Worm (Caenorhabditis elegans) whole organism, L4 larva: ENCODE results near the gene ZK550.6.
"Not testable (repeated sequence)": the region's sequence is repeated elsewhere in the genome, so short reads cannot be mapped to it uniquely, and the experiment has no call there.

Experiments used
- F44E2.7 ChIP-seq: fragments of 200-800 bp; sonication (Bioruptor generic); IDR thresholded peaks from 2 replicates; pipeline ENCODE4 v2.1.2; 2022; ENCODE audit warnings: missing genetic modification characterization, missing compliant biosample characterization
- ZK546.5 ChIP-seq, 2 experiments: sonication (generic microtip); optimal IDR thresholded peaks; 2 replicates each; lab custom pipeline; 2017; ENCODE audit warnings: missing biosample characterization in 2 of 2, missing genetic modification characterization in 2 of 2
- ama-1 ChIP-seq: fragments of 150-350 bp; optimal IDR thresholded peaks from 2 replicates; lab custom pipeline; 2014; ENCODE audit warnings: inconsistent platforms, mixed read lengths
- ceh-28 ChIP-seq: fragments of 150-350 bp; optimal IDR thresholded peaks from 2 replicates; lab custom pipeline; 2014; ENCODE audit warnings: missing biosample characterization, missing genetic modification reagents, missing genetic modification characterization
- daf-19 ChIP-seq: fragments of 200-800 bp; sonication (Bioruptor generic); conservative IDR thresholded peaks from 2 replicates; pipeline ENCODE4 v1.3.6; 2022; ENCODE audit warnings: missing genetic modification characterization, missing compliant biosample characterization
- dmd-9 ChIP-seq: fragments of 200-800 bp; sonication (Bioruptor generic); IDR thresholded peaks from 2 replicates; pipeline ENCODE4 v1.3.6; 2022; ENCODE audit warnings: missing genetic modification reagents, missing genetic modification characterization, missing compliant biosample characterization
- lir-3 ChIP-seq: sonication (generic microtip); optimal IDR thresholded peaks from 2 replicates; lab custom pipeline; 2016; ENCODE audit warnings: mild to moderate bottlenecking, missing genetic modification characterization, missing compliant biosample characterization
- lsy-2 ChIP-seq, 2 experiments: fragments of 150-350 bp in 1 of 2; sonication (generic microtip) in 1 of 2; optimal IDR thresholded peaks; 2 replicates each; lab custom pipeline; 2014 to 2017; ENCODE audit warnings: missing biosample characterization in 2 of 2, missing genetic modification characterization in 2 of 2
- nhr-25 ChIP-seq: sonication (generic microtip); optimal IDR thresholded peaks from 2 replicates; lab custom pipeline; 2017; ENCODE audit warnings: missing genetic modification characterization, mild to moderate bottlenecking, missing compliant biosample characterization, antibody characterized with exemption, moderate library complexity, borderline replicate concordance; ENCODE audit not compliant: insufficient read depth
- nhr-76 ChIP-seq: fragments of 150-350 bp; optimal IDR thresholded peaks from 2 replicates; lab custom pipeline; 2014; ENCODE audit warnings: missing biosample characterization, missing genetic modification characterization
- saeg-2 ChIP-seq: fragments of 200-800 bp; sonication (Bioruptor generic); IDR thresholded peaks from 2 replicates; pipeline ENCODE4 v1.3.6; 2022; ENCODE audit warnings: missing genetic modification reagents, missing genetic modification characterization, missing compliant biosample characterization
- tag-97 ChIP-seq: fragments of 200-800 bp; sonication (Bioruptor generic); IDR thresholded peaks from 2 replicates; pipeline ENCODE4 v1.3.6; 2022; ENCODE audit warnings: missing genetic modification characterization, missing compliant biosample characterization
- unc-62 ChIP-seq, 3 experiments: fragments of 150-350 bp in 1 of 3; sonication (generic microtip); optimal IDR thresholded peaks in 2 of 3; peaks in 1 of 3; 1 replicate in 1 of 3; 2 replicates in 2 of 3; lab custom pipeline; 2014 to 2017; ENCODE audit warnings: missing biosample characterization in 3 of 3, missing genetic modification characterization in 3 of 3, missing genetic modification reagents in 3 of 3, missing genotype in 1 of 3
- zag-1 ChIP-seq: fragments of 150-350 bp; optimal IDR thresholded peaks from 2 replicates; lab custom pipeline; 2014; ENCODE audit warnings: missing biosample characterization, missing genetic modification characterization

DNA sequence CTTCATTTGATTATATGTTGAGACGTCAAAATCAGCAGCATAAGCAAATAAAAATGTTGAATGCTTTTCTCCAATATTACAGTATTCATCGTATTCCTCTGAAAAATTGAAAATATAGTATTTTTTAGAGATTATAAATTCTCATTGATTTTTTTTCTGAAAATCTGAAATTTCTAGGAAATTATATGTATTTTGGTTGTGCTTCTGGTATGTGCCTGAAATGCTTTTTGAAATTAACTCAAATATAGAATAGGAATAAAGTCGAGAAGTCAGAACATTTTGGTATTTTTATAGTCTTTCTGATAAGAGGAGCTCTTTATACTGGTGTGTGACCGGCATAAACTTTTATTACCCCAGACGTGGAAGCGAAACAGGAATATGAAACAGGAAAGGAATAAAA, 44.9 kb upstream of the ZK550.6 start, which contains the start of gene T28F3.8:
- TF ChIP-seq daf-19 (GFP tag; lab: Robert Waterston, UW); unc-62 (GFP tag; optimal IDR thresholded peaks at IDR 0.05 in 1 of 2; lab: Kevin White, UChicago); unc-62 (tag; optimal IDR thresholded peaks at IDR 0.05; lab: Kevin White, UChicago); nhr-25 (tag; lab: Kevin White, UChicago); lir-3; lsy-2 (tag; optimal IDR thresholded peaks at IDR 0.05; lab: Kevin White, UChicago); zag-1; dmd-9 (GFP tag; lab: Robert Waterston, UW); F44E2.7 (GFP tag; lab: Robert Waterston, UW); ama-1 (lab: Kevin White, UChicago); tag-97; saeg-2; nhr-76 (tag; lab: Kevin White, UChicago); ZK546.5 (tag; optimal IDR thresholded peaks at IDR 0.05; lab: Kevin White, UChicago); ceh-28: not testable (repeated sequence)
